Worm (Caenorhabditis elegans): ENCODE data around the gene Y59A8B.24.
"Not testable (repeated sequence)": the region's sequence is repeated elsewhere in the genome, so short reads cannot be mapped to it uniquely, and the experiment has no call there.

The Y59A8B.24 gene

ce11 chrV:17951172-17951999, at the start of gene Y59A8B.24 (continued):
- TF ChIP-seq egl-13 (tag; optimal IDR thresholded peaks at IDR 0.05) (peak; percentile 88), fkh-10 (GFP tag; optimal IDR thresholded peaks at IDR 0.05) (peak; percentile 89), jun-1 (tag; optimal IDR thresholded peaks at IDR 0.05) (peak; percentile 93), lir-3 (tag; optimal IDR thresholded peaks at IDR 0.05; ENCODE audit: poor library complexity) (peak; percentile 93), pag-3 (tag; optimal IDR thresholded peaks at IDR 0.05; ENCODE audit: borderline replicate concordance, insufficient read depth) (no peak), fos-1 (tag; optimal IDR thresholded peaks at IDR 0.05) (peak; percentile 84), grh-1 (GFP tag; IDR thresholded peaks at IDR 0.05) (peak; percentile 63; the same call in 1 of the 2 replicates), mef-2 (tag; optimal IDR thresholded peaks at IDR 0.05) (peak; percentile 80), pax-3 (tag; optimal IDR thresholded peaks at IDR 0.05) (peak; percentile 94), dpl-1 (GFP tag; optimal IDR thresholded peaks at IDR 0.05) (peak; percentile 73 to 80 (median 76)), swsn-7 (tag; optimal IDR thresholded peaks at IDR 0.05) (peak; percentile 92), lin-15B (tag; optimal IDR thresholded peaks at IDR 0.05) (peak; percentile 94), ama-1 (optimal IDR thresholded peaks at IDR 0.05) (peak; percentile 46), zag-1 (tag; optimal IDR thresholded peaks at IDR 0.05) (peak; percentile 66), lin-13 (GFP tag; optimal IDR thresholded peaks at IDR 0.05) (peak; percentile 98), ceh-63 (GFP tag; optimal IDR thresholded peaks at IDR 0.05) (no peak), mab-9 (GFP tag; IDR thresholded peaks at IDR 0.05) (peak; percentile 58; the same call in 1 of the 2 replicates), nhr-85 (tag) (peak; percentile 95), ztf-11 (tag; optimal IDR thresholded peaks at IDR 0.05) (peak in 1 of 2 experiments; percentile 92), unc-86 (tag; optimal IDR thresholded peaks at IDR 0.05) (peak; percentile 96), unc-62 (GFP tag; optimal IDR thresholded peaks at IDR 0.05) (no peak), pqm-1 (tag; optimal IDR thresholded peaks at IDR 0.05) (no peak), nhr-12 (tag; optimal IDR thresholded peaks at IDR 0.05) (no peak), irx-1 (tag; optimal IDR thresholded peaks at IDR 0.05) (peak; percentile 82), xbp-1 (tag; optimal IDR thresholded peaks at IDR 0.05) (peak; percentile 86), unc-98 (GFP tag; IDR thresholded peaks at IDR 0.05) (peak; percentile 94), C16A3.4 (tag; optimal IDR thresholded peaks at IDR 0.05) (peak; percentile 94), rnt-1 (tag; optimal IDR thresholded peaks at IDR 0.05) (peak; percentile 95), snu-23 (GFP tag; optimal IDR thresholded peaks at IDR 0.05) (peak; percentile 97), alr-1 (tag; optimal IDR thresholded peaks at IDR 0.05; ENCODE audit: borderline replicate concordance) (no peak), sup-37 (GFP tag; optimal IDR thresholded peaks at IDR 0.05) (peak; percentile 83), fkh-4 (tag; optimal IDR thresholded peaks at IDR 0.05; ENCODE audit: borderline replicate concordance) (peak; percentile 79), F16B12.6 (tag; optimal IDR thresholded peaks at IDR 0.05) (peak; percentile 69)

- not testable (repeated sequence) for TF ChIP-seq pax-3, nhr-12, sox-4 (tag; optimal IDR thresholded peaks at IDR 0.05)
These were observed 47.9 kb upstream of the Y59A8B.24 start, which contains the start of gene C06H5.14 for ce11 chrV:17903829-17904228. Gene C06H5.14, plus strand, starts transcription at chrV:17904129.

ce11 chrV:17905765-17906164, 46.0 kb upstream of the Y59A8B.24 start:
- TF ChIP-seq snu-23 (GFP tag; optimal IDR thresholded peaks at IDR 0.05) (peak; percentile 43), mef-2 (tag; optimal IDR thresholded peaks at IDR 0.05) (no peak), ceh-63 (GFP tag; optimal IDR thresholded peaks at IDR 0.05) (no peak), nhr-76 (tag; optimal IDR thresholded peaks at IDR 0.05) (no peak), nhr-19 (GFP tag; conservative IDR thresholded peaks at IDR 0.05) (peak; percentile 7; the same call in 1 of the 2 replicates), lin-35 (GFP tag; optimal IDR thresholded peaks at IDR 0.05) (peak in 1 of 2 experiments; percentile 49), hlh-4 (tag; optimal IDR thresholded peaks at IDR 0.05) (no peak), mep-1 (tag; optimal IDR thresholded peaks at IDR 0.05) (peak; percentile 19), zag-1 (tag; optimal IDR thresholded peaks at IDR 0.05) (no peak), efl-1 (optimal IDR thresholded peaks at IDR 0.05) (no peak), efl-1 (GFP tag; optimal IDR thresholded peaks at IDR 0.05 in 1 of 2) (peak in 1 of 2 experiments; percentile 86), nhr-20 (tag; optimal IDR thresholded peaks at IDR 0.05) (peak; percentile 38), egl-13 (tag; optimal IDR thresholded peaks at IDR 0.05) (no peak), lsy-2 (tag; optimal IDR thresholded peaks at IDR 0.05) (peak in 1 of 2 experiments; percentile 18), nhr-85 (tag) (peak; percentile 84), C16A3.4 (tag; optimal IDR thresholded peaks at IDR 0.05) (peak; percentile 31), dpl-1 (GFP tag; optimal IDR thresholded peaks at IDR 0.05) (peak in 1 of 3 experiments; percentile 2), lin-14 (GFP tag; optimal IDR thresholded peaks at IDR 0.05) (peak; percentile 72), unc-86 (tag; optimal IDR thresholded peaks at IDR 0.05) (no peak), grh-1 (GFP tag; IDR thresholded peaks at IDR 0.05) (no peak), blmp-1 (tag; optimal IDR thresholded peaks at IDR 0.05) (peak; percentile 97), pax-3 (tag; optimal IDR thresholded peaks at IDR 0.05) (no peak), ceh-88 (GFP tag; IDR thresholded peaks at IDR 0.05) (no peak), elt-3 (tag; optimal IDR thresholded peaks at IDR 0.05) (peak in 1 of 6 experiments; percentile 52)

All from whole organism, L1 larva.